Worm (Caenorhabditis elegans) whole organism, L4/young adult: ENCODE results near the gene capg-2.

ENCODE experiments used
- W03F9.2 ChIP-seq: fragments of 150-350 bp; optimal IDR thresholded peaks from 2 replicates; lab custom pipeline; 2014; ENCODE audit warnings: missing biosample characterization, missing genetic modification characterization
- dao-5 ChIP-seq: sonication (generic microtip); optimal IDR thresholded peaks from 2 replicates; lab custom pipeline; 2016; ENCODE audit warnings: missing genotype, missing genetic modification characterization, moderate library complexity, missing compliant biosample characterization
- him-1 ChIP-seq: sonication (generic microtip); optimal IDR thresholded peaks from 2 replicates; lab custom pipeline; 2016; ENCODE audit warnings: missing genotype, missing genetic modification reagents, missing genetic modification characterization, missing compliant biosample characterization

- TF ChIP-seq him-1 (tag; lab: Kevin White, UChicago) (no peak), W03F9.2 (tag; lab: Kevin White, UChicago) (no peak), dao-5 (no peak)
Measured at ce11 chrV:12233425-12233824, 38.2 kb upstream of the capg-2 start.
